Worm (Caenorhabditis elegans) whole organism, young adult: ENCODE data around the gene F22E5.1.

Source experiments
- B0019.2 ChIP-seq: fragments of 200-800 bp; sonication (Bioruptor generic); conservative IDR thresholded peaks from 2 replicates; pipeline ENCODE4 v1.3.6; 2022; ENCODE audit warnings: missing genetic modification reagents, missing genetic modification characterization, missing compliant biosample characterization
- C06A6.2 ChIP-seq: fragments of 200-800 bp; sonication (Bioruptor generic); conservative IDR thresholded peaks from 2 replicates; pipeline ENCODE4 v1.3.6; 2022; ENCODE audit warnings: missing genetic modification characterization, missing compliant biosample characterization
- D2030.7 ChIP-seq: fragments of 200-800 bp; sonication (Bioruptor generic); IDR thresholded peaks from 2 replicates; pipeline ENCODE4 v1.3.6; 2022; ENCODE audit warnings: missing genetic modification reagents, missing genetic modification characterization, missing compliant biosample characterization
- F10E7.11 ChIP-seq: sonication (generic microtip); optimal IDR thresholded peaks from 2 replicates; lab custom pipeline; 2017; ENCODE audit warnings: mild to moderate bottlenecking, missing genetic modification characterization, moderate library complexity, missing compliant biosample characterization
- F33H1.4 ChIP-seq: fragments of 200-800 bp; sonication (Bioruptor generic); IDR thresholded peaks from 2 replicates; pipeline ENCODE4 v1.3.6; 2022; ENCODE audit warnings: missing genetic modification reagents, missing genetic modification characterization, missing compliant biosample characterization
- F49E8.2 ChIP-seq: sonication (generic microtip); optimal IDR thresholded peaks from 3 replicates; lab custom pipeline; 2017; ENCODE audit warnings: missing genetic modification characterization, mild to moderate bottlenecking, missing compliant biosample characterization, antibody characterized with exemption, moderate library complexity; ENCODE audit not compliant: insufficient read depth
- F52B5.7 ChIP-seq: sonication (generic microtip); optimal IDR thresholded peaks from 2 replicates; lab custom pipeline; 2016; ENCODE audit warnings: mild to moderate bottlenecking, missing genetic modification characterization, missing compliant biosample characterization
- F57A8.1 ChIP-seq: fragments of 200-800 bp; sonication (Bioruptor generic); optimal IDR thresholded peaks from 2 replicates; lab custom pipeline; 2018; ENCODE audit warnings: mild to moderate bottlenecking, missing genetic modification characterization, moderate library complexity, missing compliant biosample characterization
- K11D2.4 ChIP-seq: fragments of 200-800 bp; sonication (Bioruptor generic); IDR thresholded peaks from 2 replicates; pipeline ENCODE4 v1.3.6; 2022; ENCODE audit warnings: missing genetic modification reagents, missing genetic modification characterization, missing compliant biosample characterization
- K12H6.12 ChIP-seq: fragments of 200-800 bp; sonication (Bioruptor generic); optimal IDR thresholded peaks from 2 replicates; lab custom pipeline; 2018; ENCODE audit warnings: mild to moderate bottlenecking, missing genetic modification characterization, missing compliant biosample characterization
- T07F8.4 ChIP-seq: sonication (generic microtip); optimal IDR thresholded peaks from 2 replicates; lab custom pipeline; 2016; ENCODE audit warnings: mild to moderate bottlenecking, missing genetic modification characterization, moderate library complexity, missing compliant biosample characterization
- T26A5.8 ChIP-seq: sonication (generic microtip); optimal IDR thresholded peaks from 2 replicates; lab custom pipeline; 2016; ENCODE audit warnings: missing genetic modification characterization, missing compliant biosample characterization
- Y53F4B.3 ChIP-seq: fragments of 200-800 bp; sonication (Bioruptor generic); IDR thresholded peaks from 2 replicates; pipeline ENCODE4 v1.3.6; 2022; ENCODE audit warnings: missing genetic modification reagents, missing genetic modification characterization, missing compliant biosample characterization
- Y95B8A.8 ChIP-seq: fragments of 200-800 bp; sonication (Bioruptor generic); IDR thresholded peaks from 2 replicates; pipeline ENCODE4 v1.3.6; 2022; ENCODE audit warnings: missing genetic modification reagents, missing genetic modification characterization, missing compliant biosample characterization
- athp-1 ChIP-seq: sonication (generic microtip); optimal IDR thresholded peaks from 2 replicates; lab custom pipeline; 2017; ENCODE audit warnings: mild to moderate bottlenecking, missing genetic modification characterization, missing compliant biosample characterization
- attf-5 ChIP-seq: fragments of 200-800 bp; sonication (Bioruptor generic); optimal IDR thresholded peaks from 2 replicates; lab custom pipeline; 2018; ENCODE audit warnings: mild to moderate bottlenecking, missing genetic modification characterization, missing compliant biosample characterization
- attf-6 ChIP-seq: fragments of 200-800 bp; sonication (Bioruptor generic); IDR thresholded peaks from 2 replicates; pipeline ENCODE4 v1.3.6; 2022; ENCODE audit warnings: missing genetic modification reagents, missing genetic modification characterization, missing compliant biosample characterization
- ccch-3 ChIP-seq: fragments of 200-800 bp; sonication (Bioruptor generic); optimal IDR thresholded peaks from 2 replicates; lab custom pipeline; 2018; ENCODE audit warnings: mild to moderate bottlenecking, missing genetic modification characterization, missing compliant biosample characterization
- die-1 ChIP-seq: sonication (generic microtip); optimal IDR thresholded peaks from 2 replicates; lab custom pipeline; 2016; ENCODE audit warnings: missing genotype, mild to moderate bottlenecking, missing genetic modification characterization, missing compliant biosample characterization
- dox-1 ChIP-seq: fragments of 200-800 bp; sonication (Bioruptor generic); IDR thresholded peaks from 2 replicates; pipeline ENCODE4 v1.3.6; 2022; ENCODE audit warnings: missing genetic modification reagents, missing genetic modification characterization, missing compliant biosample characterization
- dpl-1 ChIP-seq: fragments of 150-350 bp; optimal IDR thresholded peaks from 2 replicates; lab custom pipeline; 2014; ENCODE audit warnings: missing biosample characterization, missing genetic modification reagents, missing genetic modification characterization
- egrh-3 ChIP-seq: fragments of 200-800 bp; sonication (Bioruptor generic); IDR thresholded peaks from 2 replicates; pipeline ENCODE4 v1.3.6; 2022; ENCODE audit warnings: missing genetic modification reagents, missing genetic modification characterization, missing compliant biosample characterization
- ets-4 ChIP-seq: fragments of 200-800 bp; sonication (Bioruptor generic); optimal IDR thresholded peaks from 2 replicates; lab custom pipeline; 2018; ENCODE audit warnings: mild to moderate bottlenecking, missing genetic modification characterization, missing compliant biosample characterization
- him-1 ChIP-seq: sonication (generic microtip); optimal IDR thresholded peaks from 2 replicates; lab custom pipeline; 2016; ENCODE audit warnings: missing genotype, missing genetic modification reagents, missing genetic modification characterization, missing compliant biosample characterization
- hlh-26 ChIP-seq: fragments of 200-800 bp; sonication (Bioruptor generic); conservative IDR thresholded peaks from 2 replicates; pipeline ENCODE4 v1.3.6; 2022; ENCODE audit warnings: missing genetic modification reagents, missing genetic modification characterization, missing compliant biosample characterization
- hmg-1.2 ChIP-seq: fragments of 200-800 bp; sonication (Bioruptor generic); IDR thresholded peaks from 2 replicates; pipeline ENCODE4 v1.3.6; 2022; ENCODE audit warnings: missing genetic modification reagents, missing genetic modification characterization, missing compliant biosample characterization
- hsf-1 ChIP-seq: fragments of 200-800 bp; sonication (Bioruptor generic); IDR thresholded peaks from 2 replicates; pipeline ENCODE4 v1.3.6; 2022; ENCODE audit warnings: missing genetic modification reagents, missing genetic modification characterization, missing compliant biosample characterization
- lin-26 ChIP-seq: fragments of 200-800 bp; sonication (Bioruptor generic); IDR thresholded peaks from 2 replicates; pipeline ENCODE4 v1.3.6; 2022; ENCODE audit warnings: missing genetic modification reagents, missing genetic modification characterization, missing compliant biosample characterization
- madf-3 ChIP-seq: fragments of 200-800 bp; sonication (Bioruptor generic); IDR thresholded peaks from 2 replicates; pipeline ENCODE4 v1.3.6; 2022; ENCODE audit warnings: missing genetic modification reagents, missing genetic modification characterization, missing compliant biosample characterization
- madf-6 ChIP-seq: fragments of 200-800 bp; sonication (Bioruptor generic); IDR thresholded peaks from 2 replicates; pipeline ENCODE4 v1.3.6; 2022; ENCODE audit warnings: missing genetic modification reagents, missing genetic modification characterization, missing compliant biosample characterization
- mcd-1 ChIP-seq: fragments of 200-800 bp; sonication (Bioruptor generic); IDR thresholded peaks from 2 replicates; pipeline ENCODE4 v1.3.6; 2022; ENCODE audit warnings: missing genetic modification reagents, missing genetic modification characterization, missing compliant biosample characterization
- mel-28 ChIP-seq: sonication (generic microtip); optimal IDR thresholded peaks from 2 replicates; lab custom pipeline; 2016; ENCODE audit warnings: borderline replicate concordance, mild to moderate bottlenecking, missing genetic modification characterization, missing compliant biosample characterization
- mes-4 ChIP-seq: sonication (generic microtip); optimal IDR thresholded peaks from 2 replicates; lab custom pipeline; 2016; ENCODE audit warnings: missing genotype, missing genetic modification characterization, missing compliant biosample characterization
- nhr-80 ChIP-seq: sonication (generic microtip); optimal IDR thresholded peaks from 2 replicates; lab custom pipeline; 2016; ENCODE audit warnings: missing genetic modification characterization, missing compliant biosample characterization
- pha-4 ChIP-seq: fragments of 150-350 bp; sonication (generic microtip); optimal IDR thresholded peaks from 2 replicates; lab custom pipeline; 2014; ENCODE audit warnings: missing biosample characterization, missing genetic modification reagents, missing genetic modification characterization
- sdz-38 ChIP-seq: sonication (generic microtip); optimal IDR thresholded peaks from 2 replicates; lab custom pipeline; 2016; ENCODE audit warnings: missing genotype, missing genetic modification characterization, missing compliant biosample characterization
- sea-2 ChIP-seq: fragments of 200-800 bp; sonication (Bioruptor generic); IDR thresholded peaks from 2 replicates; pipeline ENCODE4 v1.3.6; 2022; ENCODE audit warnings: missing genetic modification characterization, missing compliant biosample characterization
- snpc-1.3 ChIP-seq: sonication (generic microtip); optimal IDR thresholded peaks from 2 replicates; lab custom pipeline; 2017; ENCODE audit warnings: missing genetic modification characterization, mild to moderate bottlenecking, missing compliant biosample characterization, antibody characterized with exemption, moderate library complexity, missing genotype, missing genetic modification reagents; ENCODE audit not compliant: insufficient read depth
- sptf-2 ChIP-seq: fragments of 200-800 bp; sonication (Bioruptor generic); optimal IDR thresholded peaks from 2 replicates; lab custom pipeline; 2018; ENCODE audit warnings: mild to moderate bottlenecking, missing genetic modification characterization, missing compliant biosample characterization
- tlf-1 ChIP-seq: fragments of 200-800 bp; sonication (Bioruptor generic); optimal IDR thresholded peaks from 2 replicates; lab custom pipeline; 2018; ENCODE audit warnings: mild to moderate bottlenecking, missing genetic modification characterization, missing compliant biosample characterization
- unc-62 ChIP-seq: fragments of 150-350 bp; optimal IDR thresholded peaks from 2 replicates; lab custom pipeline; 2014; ENCODE audit warnings: missing biosample characterization, missing genetic modification reagents, missing genetic modification characterization
- zim-3 ChIP-seq: sonication (generic microtip); optimal IDR thresholded peaks from 2 replicates; lab custom pipeline; 2017; ENCODE audit warnings: mild to moderate bottlenecking, missing genetic modification characterization, moderate library complexity, missing compliant biosample characterization
- ztf-18 ChIP-seq: sonication (generic microtip); optimal IDR thresholded peaks from 2 replicates; lab custom pipeline; 2016; ENCODE audit warnings: missing genotype, mild to moderate bottlenecking, missing genetic modification characterization, missing compliant biosample characterization
- ztf-6 ChIP-seq: fragments of 200-800 bp; sonication (Bioruptor generic); IDR thresholded peaks from 2 replicates; pipeline ENCODE4 v1.3.6; 2022; ENCODE audit warnings: missing genetic modification reagents, missing genetic modification characterization, missing compliant biosample characterization

The F22E5.1 gene

DNA sequence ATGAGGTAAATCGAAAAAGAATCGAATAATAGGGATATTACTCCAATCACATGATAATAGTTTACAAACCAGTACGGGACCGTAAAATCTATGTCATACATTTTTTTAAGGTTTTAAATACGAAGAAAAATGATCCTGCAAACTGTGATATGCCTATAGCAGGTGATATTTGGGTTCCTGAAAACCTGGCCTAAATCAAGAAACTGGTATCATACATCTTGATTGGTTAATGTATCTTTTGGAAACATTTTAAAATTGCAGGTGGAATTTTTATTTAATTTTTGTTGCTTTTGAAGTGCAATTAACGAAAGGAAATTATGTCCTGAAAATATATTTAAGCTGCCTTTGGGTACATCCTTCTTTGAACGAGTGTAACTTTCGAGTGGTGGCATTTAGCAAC lies 26.7 kb downstream of the F22E5.1 start, which contains the start of gene sri-61 (continued):
- TF ChIP-seq K12H6.12 (tag; lab: Kevin White, UChicago) (no peak), madf-3 (GFP tag; lab: Robert Waterston, UW) (no peak)

- TF ChIP-seq sdz-38, result no peak
- no peak for TF ChIP-seq tlf-1
- TF ChIP-seq ztf-18 (tag; lab: Kevin White, UChicago), result no peak
- no peak for TF ChIP-seq snpc-1.3
- no peak for TF ChIP-seq ccch-3
- TF ChIP-seq sea-2 (GFP tag; lab: Robert Waterston, UW), result no peak
- no peak for TF ChIP-seq die-1 (tag; lab: Kevin White, UChicago)
- TF ChIP-seq lin-26 (GFP tag; lab: Robert Waterston, UW), result no peak
- TF ChIP-seq athp-1 (tag; lab: Kevin White, UChicago), result no peak
- no peak for TF ChIP-seq attf-6 (GFP tag; lab: Robert Waterston, UW)
- no peak for TF ChIP-seq T26A5.8
- TF ChIP-seq K11D2.4 (GFP tag; lab: Robert Waterston, UW), result no peak
Measured at ce11 chrII:2702757-2703156, 29.2 kb downstream of the F22E5.1 start, which contains the start of gene sri-60. Gene sri-60 (minus strand): TSS chrII:2702857.

DNA sequence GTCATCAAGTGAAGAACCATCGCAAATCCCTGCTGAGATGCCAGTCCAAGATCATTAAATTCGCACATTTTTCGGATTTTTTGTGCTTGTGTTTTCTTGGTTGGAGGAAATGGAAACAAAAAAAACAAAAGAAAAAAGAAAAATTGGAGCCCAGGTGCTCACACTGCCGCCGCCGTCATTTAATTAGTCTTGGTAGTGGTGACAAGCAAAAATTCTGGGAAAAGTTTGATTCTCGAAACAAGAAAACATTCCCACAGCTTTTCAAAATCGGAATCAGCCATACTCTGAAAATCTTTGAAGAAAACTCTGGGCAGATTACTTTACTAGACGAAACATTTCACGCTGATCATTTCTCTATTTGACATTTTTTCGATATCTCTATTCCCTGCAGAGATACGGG lies 31.6 kb downstream of the F22E5.1 start, which contains the start of gene srh-128:
srh-128 (minus strand) TSS at position 101 of the 400 bp plus-strand sequence.
- TF ChIP-seq F10E7.11 (tag; lab: Kevin White, UChicago) (no peak), T07F8.4 (tag; lab: Kevin White, UChicago) (no peak), F33H1.4 (GFP tag; lab: Robert Waterston, UW) (no peak), him-1 (no peak), mcd-1 (GFP tag; lab: Robert Waterston, UW) (no peak), dox-1 (GFP tag; lab: Robert Waterston, UW) (no peak), Y53F4B.3 (no peak), F49E8.2 (tag; lab: Kevin White, UChicago) (no peak), K12H6.12 (tag; lab: Kevin White, UChicago) (no peak), K11D2.4 (GFP tag; lab: Robert Waterston, UW) (no peak), nhr-80 (tag; lab: Kevin White, UChicago) (no peak), F52B5.7 (no peak), D2030.7 (no peak), dpl-1 (GFP tag; lab: Kevin White, UChicago) (no peak), unc-62 (no peak)
- TF ChIP-seq, all 124 proteins: peak for 0

- TF ChIP-seq hmg-1.2 (peak; percentile 59; the same call in 1 of the 2 replicates), ets-4 (GFP tag; lab: Kevin White, UChicago) (no peak), attf-5 (peak; percentile 18)
- TF ChIP-seq, all 124 proteins: peak for 2
Measured at ce11 chrII:2707872-2708271, 34.3 kb downstream of the F22E5.1 start, which contains the start of gene Y47G7B.2. Gene Y47G7B.2 (minus strand): TSS chrII:2708014.

- no peak for TF ChIP-seq Y95B8A.8 (GFP tag; lab: Robert Waterston, UW)
- TF ChIP-seq sptf-2 (GFP tag; lab: Kevin White, UChicago), result no peak
- TF ChIP-seq zim-3, result no peak
- no peak for TF ChIP-seq hsf-1 (GFP tag; lab: Robert Waterston, UW)
- TF ChIP-seq madf-6, result no peak
- TF ChIP-seq mes-4 (tag; lab: Kevin White, UChicago), result no peak
- TF ChIP-seq pha-4 (tag; lab: Kevin White, UChicago), result no peak
- TF ChIP-seq mel-28 (tag; lab: Kevin White, UChicago), result no peak
- TF ChIP-seq hlh-26, result no peak
- no peak for TF ChIP-seq F52B5.7
- no peak for TF ChIP-seq C06A6.2 (GFP tag; lab: Robert Waterston, UW)
- TF ChIP-seq ztf-6 (GFP tag; lab: Robert Waterston, UW), result no peak
- TF ChIP-seq B0019.2, result no peak
- TF ChIP-seq egrh-3 (GFP tag; lab: Robert Waterston, UW), result no peak
- TF ChIP-seq F57A8.1, result no peak
- TF ChIP-seq, all 124 proteins: peak for 0
Measured at ce11 chrII:2709942-2710341, 36.4 kb downstream of the F22E5.1 start, which contains the start of gene T05A8.1. Gene T05A8.1 (minus strand): TSS chrII:2710042.
